Worm (Caenorhabditis elegans): Measurements from ENCODE around the gene Y56A3A.6.

DNA sequence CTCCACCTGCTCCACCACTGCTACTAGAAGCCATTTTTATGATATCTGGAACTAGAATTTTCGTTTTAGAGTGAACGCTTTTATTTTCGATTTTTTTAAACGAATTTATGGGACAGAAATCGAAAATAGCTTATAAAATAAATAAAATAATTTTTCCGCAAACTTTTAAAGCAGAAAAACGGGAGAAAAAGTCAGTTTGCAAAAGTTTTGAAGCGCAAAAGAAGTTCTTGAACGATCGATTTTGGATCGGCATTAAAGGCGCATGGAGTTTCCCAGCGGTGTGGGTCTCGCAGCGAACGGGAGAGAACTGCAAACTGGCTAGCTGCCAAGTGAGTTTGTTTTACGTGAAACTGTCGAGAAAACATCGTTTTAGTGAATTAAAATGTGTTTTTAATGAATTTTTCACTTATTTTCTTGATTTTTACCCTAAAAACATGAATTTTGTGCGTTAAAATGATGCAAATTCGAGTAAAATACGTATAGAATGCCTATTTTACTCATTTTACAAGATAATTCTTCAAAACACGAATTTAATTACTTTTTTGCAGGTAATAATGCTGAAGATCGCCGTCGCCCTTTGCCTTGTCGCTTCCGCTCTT, 41.7 kb upstream of the Y56A3A.6 start, which contains the start of the genes ccf-1 and trap-4:
- TF ChIP-seq fkh-10 (GFP tag; optimal IDR thresholded peaks at IDR 0.05) (no peak), lsy-2 (tag; optimal IDR thresholded peaks at IDR 0.05) (peak; percentile 61 to 84), efl-3 (GFP tag; optimal IDR thresholded peaks at IDR 0.05) (no peak), ces-1 (GFP tag; optimal IDR thresholded peaks at IDR 0.05) (no peak)

Data from whole organism, L1 larva.